Worm (Caenorhabditis elegans) whole organism, L1 larva: ENCODE data around the gene C07B5.6.
A peak's percentile ranks its signal among the peaks of the same experiment; 100 is the strongest.

Experiments used
- C34B4.2 ChIP-seq: sonication (generic microtip); optimal IDR thresholded peaks from 2 replicates; lab custom pipeline; 2017; ENCODE audit warnings: mild to moderate bottlenecking, missing genetic modification characterization, missing compliant biosample characterization
- F16B12.6 ChIP-seq: fragments of 150-350 bp; optimal IDR thresholded peaks from 2 replicates; lab custom pipeline; 2014; ENCODE audit warnings: missing biosample characterization, missing genetic modification characterization
- Y116A8C.19 ChIP-seq: sonication (generic microtip); optimal IDR thresholded peaks from 2 replicates; lab custom pipeline; 2016; ENCODE audit warnings: missing compliant biosample characterization, missing genetic modification characterization, borderline replicate concordance
- aha-1 ChIP-seq: fragments of 150-350 bp; optimal IDR thresholded peaks from 2 replicates; lab custom pipeline; 2014; ENCODE audit warnings: missing biosample characterization, missing genetic modification characterization
- aly-2 ChIP-seq: fragments of 150-350 bp; optimal IDR thresholded peaks from 2 replicates; lab custom pipeline; 2014; ENCODE audit warnings: missing biosample characterization, missing genetic modification characterization
- blmp-1 ChIP-seq: fragments of 150-350 bp; optimal IDR thresholded peaks from 2 replicates; lab custom pipeline; 2014; ENCODE audit warnings: missing biosample characterization, missing genetic modification characterization
- ceh-8 ChIP-seq: fragments of 200-800 bp; sonication (Bioruptor generic); optimal IDR thresholded peaks from 2 replicates; lab custom pipeline; 2018; ENCODE audit warnings: mild to moderate bottlenecking, missing genetic modification characterization, moderate library complexity, missing compliant biosample characterization
- ceh-90 ChIP-seq: sonication (generic microtip); optimal IDR thresholded peaks from 2 replicates; lab custom pipeline; 2016; ENCODE audit warnings: missing genetic modification characterization, missing compliant biosample characterization
- dpl-1 ChIP-seq, 3 experiments: fragments of 150-350 bp in 2 of 3; sonication (generic microtip) in 1 of 3; optimal IDR thresholded peaks; 2 replicates each; lab custom pipeline; 2014 to 2017; ENCODE audit warnings: missing biosample characterization in 3 of 3, missing genetic modification characterization in 3 of 3, missing genetic modification reagents in 3 of 3
- dsc-1 ChIP-seq: sonication (generic microtip); optimal IDR thresholded peaks from 2 replicates; lab custom pipeline; 2016; ENCODE audit warnings: mild to moderate bottlenecking, missing genetic modification characterization, missing compliant biosample characterization
- efl-1 ChIP-seq, 4 experiments: fragments of 150-350 bp; optimal IDR thresholded peaks in 3 of 4; peaks in 1 of 4; 1 replicate in 1 of 4; 2 replicates in 3 of 4; lab custom pipeline; 2014; ENCODE audit warnings: missing biosample characterization in 2 of 4, missing genetic modification characterization in 2 of 4, missing genetic modification reagents in 2 of 4
- efl-3 ChIP-seq: fragments of 200-800 bp; sonication (Bioruptor generic); optimal IDR thresholded peaks from 2 replicates; lab custom pipeline; 2018; ENCODE audit warnings: mild to moderate bottlenecking, missing genetic modification characterization, missing compliant biosample characterization
- egl-27 ChIP-seq, 2 experiments: fragments of 150-350 bp in 1 of 2; sonication (generic microtip); optimal IDR thresholded peaks; 3 replicates each; lab custom pipeline; 2017 to 2018; ENCODE audit warnings: missing biosample characterization in 2 of 2, missing genetic modification characterization in 2 of 2, missing genetic modification reagents in 2 of 2
- elt-3 ChIP-seq, 6 experiments: fragments of 150-350 bp in 1 of 6; sonication (generic microtip); optimal IDR thresholded peaks; 2 replicates each; lab custom pipeline; 2017 to 2018; ENCODE audit warnings: missing biosample characterization in 6 of 6, missing genetic modification characterization in 6 of 6, inconsistent platforms in 1 of 6
- fkh-4 ChIP-seq: sonication (generic microtip); optimal IDR thresholded peaks from 2 replicates; lab custom pipeline; 2016; ENCODE audit warnings: missing compliant biosample characterization, missing genetic modification characterization, borderline replicate concordance
- fkh-8 ChIP-seq: sonication (generic microtip); optimal IDR thresholded peaks from 2 replicates; lab custom pipeline; 2016; ENCODE audit warnings: mild to moderate bottlenecking, missing genetic modification characterization, missing compliant biosample characterization
- hpl-2 ChIP-seq: fragments of 150-350 bp; optimal IDR thresholded peaks from 2 replicates; lab custom pipeline; 2014; ENCODE audit warnings: missing biosample characterization, missing genetic modification reagents, missing genetic modification characterization
- irx-1 ChIP-seq: sonication (generic microtip); optimal IDR thresholded peaks from 2 replicates; lab custom pipeline; 2016; ENCODE audit warnings: missing genetic modification characterization, missing compliant biosample characterization
- isw-1 ChIP-seq: fragments of 200-800 bp; sonication (Bioruptor generic); IDR thresholded peaks from 2 replicates; pipeline ENCODE4 v1.3.6; 2022; ENCODE audit warnings: missing genetic modification characterization, missing compliant biosample characterization
- lin-14 ChIP-seq: fragments of 200-800 bp; sonication (Bioruptor generic); optimal IDR thresholded peaks from 2 replicates; lab custom pipeline; 2018; ENCODE audit warnings: mild to moderate bottlenecking, missing genetic modification characterization, moderate library complexity, missing compliant biosample characterization
- lin-15B ChIP-seq: fragments of 150-350 bp; sonication (generic microtip); optimal IDR thresholded peaks from 3 replicates; lab custom pipeline; 2014; ENCODE audit warnings: missing biosample characterization, missing genetic modification characterization
- lin-35 ChIP-seq, 2 experiments: fragments of 150-350 bp; optimal IDR thresholded peaks; 2 replicates each; lab custom pipeline; 2014; ENCODE audit warnings: missing biosample characterization in 2 of 2, missing genetic modification characterization in 2 of 2, missing genetic modification reagents in 2 of 2
- lsy-2 ChIP-seq, 2 experiments: fragments of 150-350 bp; optimal IDR thresholded peaks; 2 replicates each; lab custom pipeline; 2014; ENCODE audit warnings: missing biosample characterization in 2 of 2, missing genetic modification characterization in 2 of 2
- mdl-1 ChIP-seq, 2 experiments: fragments of 150-350 bp; optimal IDR thresholded peaks; 2 replicates each; lab custom pipeline; 2014 to 2017; ENCODE audit warnings: missing biosample characterization in 2 of 2, missing genetic modification characterization in 2 of 2, inconsistent platforms in 1 of 2
- nhr-19 ChIP-seq: fragments of 200-800 bp; sonication (Bioruptor generic); conservative IDR thresholded peaks from 2 replicates; pipeline ENCODE4 v1.3.6; 2022; ENCODE audit warnings: missing genetic modification characterization, missing compliant biosample characterization
- nhr-20 ChIP-seq: sonication (generic microtip); optimal IDR thresholded peaks from 2 replicates; lab custom pipeline; 2016; ENCODE audit warnings: mild to moderate bottlenecking, missing genetic modification characterization, missing compliant biosample characterization
- nhr-237 ChIP-seq: fragments of 150-350 bp; optimal IDR thresholded peaks from 2 replicates; lab custom pipeline; 2014; ENCODE audit warnings: missing biosample characterization, missing genetic modification characterization
- nhr-47 ChIP-seq: sonication (generic microtip); optimal IDR thresholded peaks from 2 replicates; lab custom pipeline; 2016; ENCODE audit warnings: mild to moderate bottlenecking, missing genetic modification characterization, moderate library complexity, missing compliant biosample characterization
- nhr-71 ChIP-seq: sonication (generic microtip); optimal IDR thresholded peaks from 2 replicates; lab custom pipeline; 2016; ENCODE audit warnings: mild to moderate bottlenecking, missing genetic modification characterization, moderate library complexity, missing compliant biosample characterization
- nhr-76 ChIP-seq: sonication (generic microtip); optimal IDR thresholded peaks from 2 replicates; lab custom pipeline; 2017; ENCODE audit warnings: missing biosample characterization, missing genetic modification characterization
- nhr-84 ChIP-seq: sonication (generic microtip); optimal IDR thresholded peaks from 2 replicates; lab custom pipeline; 2017; ENCODE audit warnings: missing biosample characterization, missing genetic modification characterization
- nhr-85 ChIP-seq: sonication (generic microtip); peaks from one replicate; lab custom pipeline; 2016; ENCODE audit warnings: missing genetic modification characterization, inconsistent platforms, missing compliant biosample characterization
- pag-3 ChIP-seq: sonication (generic microtip); optimal IDR thresholded peaks from 2 replicates; lab custom pipeline; 2017; ENCODE audit warnings: missing genetic modification characterization, mild to moderate bottlenecking, missing compliant biosample characterization, antibody characterized with exemption, borderline replicate concordance; ENCODE audit not compliant: insufficient read depth
- pax-3 ChIP-seq: fragments of 200-800 bp; sonication (Bioruptor generic); optimal IDR thresholded peaks from 2 replicates; lab custom pipeline; 2018; ENCODE audit warnings: mild to moderate bottlenecking, missing genetic modification characterization, moderate library complexity, missing compliant biosample characterization
- pqm-1 ChIP-seq: sonication (generic microtip); optimal IDR thresholded peaks from 3 replicates; lab custom pipeline; 2017; ENCODE audit warnings: missing biosample characterization, missing genetic modification characterization
- rnt-1 ChIP-seq: sonication (generic microtip); optimal IDR thresholded peaks from 2 replicates; lab custom pipeline; 2016; ENCODE audit warnings: mild to moderate bottlenecking, missing genetic modification characterization, moderate library complexity, missing compliant biosample characterization
- snpc-4 ChIP-seq: fragments of 150-350 bp; optimal IDR thresholded peaks from 2 replicates; lab custom pipeline; 2014; ENCODE audit warnings: missing biosample characterization, missing genetic modification characterization
- snu-23 ChIP-seq: sonication (generic microtip); optimal IDR thresholded peaks from 2 replicates; lab custom pipeline; 2016; ENCODE audit warnings: missing genetic modification characterization, missing compliant biosample characterization
- sptf-1 ChIP-seq: fragments of 150-350 bp; optimal IDR thresholded peaks from 2 replicates; lab custom pipeline; 2014; ENCODE audit warnings: missing biosample characterization, missing genetic modification characterization
- sup-37 ChIP-seq: fragments of 200-800 bp; sonication (Bioruptor generic); optimal IDR thresholded peaks from 2 replicates; lab custom pipeline; 2018; ENCODE audit warnings: mild to moderate bottlenecking, missing genetic modification characterization, missing compliant biosample characterization
- tbx-2 ChIP-seq: sonication (generic microtip); optimal IDR thresholded peaks from 2 replicates; lab custom pipeline; 2016; ENCODE audit warnings: missing genetic modification characterization, missing compliant biosample characterization
- unc-130 ChIP-seq: fragments of 150-350 bp; optimal IDR thresholded peaks from 2 replicates; lab custom pipeline; 2017; ENCODE audit warnings: missing biosample characterization, missing genetic modification characterization, inconsistent platforms
- unc-86 ChIP-seq: sonication (generic microtip); optimal IDR thresholded peaks from 2 replicates; lab custom pipeline; 2016; ENCODE audit warnings: missing genetic modification characterization, missing compliant biosample characterization
- vab-15 ChIP-seq: sonication (generic microtip); optimal IDR thresholded peaks from 2 replicates; lab custom pipeline; 2017; ENCODE audit warnings: missing genotype, mild to moderate bottlenecking, missing genetic modification characterization, missing compliant biosample characterization
- xbp-1 ChIP-seq: sonication (generic microtip); optimal IDR thresholded peaks from 2 replicates; lab custom pipeline; 2016; ENCODE audit warnings: missing genetic modification characterization, missing compliant biosample characterization

C07B5.6 gene

DNA sequence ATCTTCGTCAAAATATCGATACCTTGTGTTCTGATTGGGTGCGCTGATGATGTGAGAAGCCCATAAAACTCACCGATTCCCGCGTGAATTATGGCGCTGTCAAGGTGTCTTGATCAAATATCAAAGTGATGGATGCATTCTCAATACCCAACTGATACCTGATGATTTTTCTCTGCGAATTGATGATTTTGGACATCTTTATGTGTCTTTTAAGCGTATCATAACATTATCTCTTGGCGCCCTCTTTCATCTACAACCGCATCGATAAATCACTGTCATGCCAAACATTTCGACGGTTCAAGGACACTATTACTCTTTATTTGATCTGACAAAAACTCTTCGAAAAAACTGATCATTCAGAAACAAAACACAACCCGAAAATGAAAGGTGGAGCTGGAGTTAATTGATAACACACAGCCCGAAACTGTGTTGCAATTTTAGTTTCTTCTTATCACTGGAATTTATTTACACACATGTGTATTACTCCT is 28.5 kb downstream of the C07B5.6 start (continued):
- TF ChIP-seq pax-3 (tag; lab: Kevin White, UChicago) (no peak), nhr-47 (tag; lab: Kevin White, UChicago) (peak; percentile 16), nhr-76 (tag; lab: Kevin White, UChicago) (no peak), fkh-8 (no peak), Y116A8C.19 (tag; lab: Kevin White, UChicago) (no peak), dsc-1 (no peak), tbx-2 (tag; lab: Kevin White, UChicago) (peak; percentile 34), ceh-8 (GFP tag; lab: Kevin White, UChicago) (no peak), mdl-1 (tag; optimal IDR thresholded peaks at IDR 0.05; lab: Kevin White, UChicago) (peak in 1 of 2 experiments; percentile 62), irx-1 (tag; lab: Kevin White, UChicago) (peak; percentile 49), lin-14 (GFP tag; lab: Kevin White, UChicago) (peak; percentile 73), nhr-85 (peak; percentile 97), nhr-19 (peak; percentile 36), hpl-2 (GFP tag; lab: Kevin White, UChicago) (no peak), lsy-2 (tag; optimal IDR thresholded peaks at IDR 0.05; lab: Kevin White, UChicago) (peak in 1 of 2 experiments; percentile 48), dpl-1 (GFP tag; optimal IDR thresholded peaks at IDR 0.05; lab: Kevin White, UChicago) (peak in 1 of 3 experiments; percentile 24), lin-15B (tag; lab: Kevin White, UChicago) (no peak), egl-27 (tag; optimal IDR thresholded peaks at IDR 0.05; lab: Kevin White, UChicago) (peak in 1 of 2 experiments; percentile 3), efl-3 (GFP tag; lab: Kevin White, UChicago) (no peak), elt-3 (tag; optimal IDR thresholded peaks at IDR 0.05; lab: Kevin White, UChicago) (peak in 5 of 6 experiments; percentile 64 to 96 (median 80)), fkh-4 (tag; lab: Kevin White, UChicago) (no peak)

ce11 chrX:9548011-9548795 is 29.4 kb downstream of the C07B5.6 start:
- TF ChIP-seq sup-37 (no peak), nhr-85 (peak; percentile 59), efl-1 (optimal IDR thresholded peaks at IDR 0.05; lab: Kevin White, UChicago) (no peak), efl-1 (GFP tag; optimal IDR thresholded peaks at IDR 0.05 in 1 of 2; lab: Kevin White, UChicago) (peak in 1 of 2 experiments; percentile 64), blmp-1 (tag; lab: Kevin White, UChicago) (peak; percentile 53)

DNA sequence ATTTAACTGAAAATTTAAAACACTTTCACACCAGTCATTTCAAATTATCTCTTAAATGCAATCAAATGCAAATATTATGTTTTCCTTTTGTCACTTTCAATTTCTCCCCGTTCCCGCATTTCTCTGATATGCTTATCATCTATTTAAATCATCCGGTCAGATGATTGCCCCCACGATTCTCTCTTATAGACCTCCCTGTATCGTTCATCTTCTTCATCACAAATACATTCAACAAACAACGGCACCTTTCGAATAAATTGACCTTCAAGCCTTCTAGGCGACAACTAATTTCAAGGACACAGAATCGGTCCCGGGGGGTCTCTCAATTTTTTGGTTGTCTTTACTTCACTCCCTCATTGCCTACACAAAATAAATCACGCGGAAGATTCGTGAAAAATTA is 30.1 kb downstream of the C07B5.6 start:
- TF ChIP-seq xbp-1 (tag; lab: Kevin White, UChicago) = peak; percentile 0
- TF ChIP-seq lin-35 (GFP tag; optimal IDR thresholded peaks at IDR 0.05; lab: Kevin White, UChicago) = peak; percentile 11 to 54
- no peak for TF ChIP-seq isw-1 (GFP tag; lab: Robert Waterston, UW)
- TF ChIP-seq sptf-1 = no peak
- no peak for TF ChIP-seq aly-2 (tag; lab: Kevin White, UChicago)
- peak; percentile 82 for TF ChIP-seq nhr-20
- peak; percentile 78 for TF ChIP-seq nhr-71 (tag; lab: Kevin White, UChicago)
- peak; percentile 45 for TF ChIP-seq vab-15 (tag; lab: Kevin White, UChicago)
- no peak for TF ChIP-seq F16B12.6 (tag; lab: Kevin White, UChicago)
- no peak for TF ChIP-seq unc-130 (tag; lab: Kevin White, UChicago)
- no peak for TF ChIP-seq egl-27 (tag; optimal IDR thresholded peaks at IDR 0.05; lab: Kevin White, UChicago)
- no peak for TF ChIP-seq fkh-8
- peak; percentile 33 for TF ChIP-seq pag-3 (tag; lab: Kevin White, UChicago)
- no peak for TF ChIP-seq C34B4.2 (tag; lab: Kevin White, UChicago)
- no peak for TF ChIP-seq aha-1 (tag; lab: Kevin White, UChicago)
- peak; percentile 98 for TF ChIP-seq blmp-1 (tag; lab: Kevin White, UChicago)
- peak; percentile 90 for TF ChIP-seq lin-14 (GFP tag; lab: Kevin White, UChicago)
- peak; percentile 31 for TF ChIP-seq rnt-1 (tag; lab: Kevin White, UChicago)
- no peak for TF ChIP-seq nhr-237 (tag; lab: Kevin White, UChicago)
- no peak for TF ChIP-seq ceh-90
- TF ChIP-seq tbx-2 (tag; lab: Kevin White, UChicago) = peak; percentile 55
- no peak for TF ChIP-seq pqm-1 (tag; lab: Kevin White, UChicago)
- no peak for TF ChIP-seq sup-37
- TF ChIP-seq nhr-84 = no peak
- TF ChIP-seq pax-3 (tag; lab: Kevin White, UChicago) = no peak
- TF ChIP-seq snu-23 (GFP tag; lab: Kevin White, UChicago) = peak; percentile 78
- peak; percentile 10 to 18 for TF ChIP-seq lsy-2 (tag; optimal IDR thresholded peaks at IDR 0.05; lab: Kevin White, UChicago)
- no peak for TF ChIP-seq snpc-4 (tag; lab: Kevin White, UChicago)
- TF ChIP-seq efl-3 (GFP tag; lab: Kevin White, UChicago) = no peak
- no peak for TF ChIP-seq unc-86 (tag; lab: Kevin White, UChicago)
